Worm (Caenorhabditis elegans): ENCODE results near the gene T08B6.4.

Gene T08B6.4

DNA sequence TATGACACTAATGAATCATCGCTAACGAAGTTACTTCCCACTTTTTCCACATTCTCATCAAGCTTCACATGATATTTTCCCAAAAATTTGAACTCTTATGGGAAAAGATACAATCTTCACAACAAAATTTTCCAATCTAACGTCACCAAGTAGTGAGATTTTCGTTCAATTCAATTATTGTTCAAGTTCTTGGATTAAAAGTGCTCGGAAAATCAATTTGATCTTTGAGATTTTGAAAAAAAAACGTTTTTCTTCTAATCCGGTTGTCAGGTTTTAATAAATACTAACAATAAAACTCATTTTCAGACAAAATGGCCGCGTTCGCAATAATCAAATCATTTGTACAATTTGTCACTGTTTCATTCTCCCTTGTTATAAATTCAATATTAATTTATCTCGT, 28.6 kb downstream of the T08B6.4 start, which contains the start of gene str-153:
Gene str-153 (plus strand): TSS at position 301 of the 400 bp plus-strand sequence.
- TF ChIP-seq ceh-13 (GFP tag; optimal IDR thresholded peaks at IDR 0.05) (no peak), scrt-1 (GFP tag; IDR thresholded peaks at IDR 0.05) (no peak), hmbx-1 (tag; optimal IDR thresholded peaks at IDR 0.05) (no peak), aly-1 (tag; optimal IDR thresholded peaks at IDR 0.05) (no peak)

DNA sequence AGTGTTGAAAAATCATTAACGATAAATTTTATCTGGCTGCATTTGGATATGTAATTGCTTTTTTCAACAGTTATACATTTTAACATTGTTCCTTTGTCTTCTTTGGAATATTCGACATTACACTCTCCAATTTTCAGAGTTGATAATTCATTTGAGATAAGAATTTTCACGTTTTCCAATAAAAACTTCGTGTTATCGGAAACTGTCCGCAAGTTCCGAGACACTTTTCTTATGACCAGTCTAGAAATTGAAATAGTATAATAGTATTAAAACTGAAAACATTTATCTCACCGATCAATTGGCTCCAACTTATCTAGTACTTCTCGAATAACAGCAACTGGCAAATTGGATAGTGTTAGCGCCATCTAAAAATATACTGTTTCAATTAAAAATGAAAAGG, 32.2 kb downstream of the T08B6.4 start, which contains the start of gene fbxa-86:
Gene fbxa-86 (minus strand): TSS at position 367 of the 400 bp plus-strand sequence.
- TF ChIP-seq scrt-1 (GFP tag; IDR thresholded peaks at IDR 0.05): no peak
- TF ChIP-seq pes-1 (GFP tag; IDR thresholded peaks at IDR 0.05): no peak
- TF ChIP-seq tbx-37 (GFP tag; conservative IDR thresholded peaks at IDR 0.05): no peak
- no peak for TF ChIP-seq hmbx-1 (tag; optimal IDR thresholded peaks at IDR 0.05)
- TF ChIP-seq ceh-13 (GFP tag; optimal IDR thresholded peaks at IDR 0.05): no peak
- TF ChIP-seq hnd-1 (tag; optimal IDR thresholded peaks at IDR 0.05): no peak
- no peak for TF ChIP-seq hmg-4 (GFP tag; optimal IDR thresholded peaks at IDR 0.05)
- no peak for TF ChIP-seq ceh-36 (tag; optimal IDR thresholded peaks at IDR 0.05)
- TF ChIP-seq aly-1 (tag; optimal IDR thresholded peaks at IDR 0.05): no peak
- no peak for TF ChIP-seq sea-1 (GFP tag; conservative IDR thresholded peaks at IDR 0.05)
- no peak for TF ChIP-seq tra-4 (tag; optimal IDR thresholded peaks at IDR 0.05)
- no peak for TF ChIP-seq ets-7 (tag; optimal IDR thresholded peaks at IDR 0.05)
- TF ChIP-seq ama-1 (optimal IDR thresholded peaks at IDR 0.05): no peak
- TF ChIP-seq tbx-11 (GFP tag; IDR thresholded peaks at IDR 0.05): no peak

DNA sequence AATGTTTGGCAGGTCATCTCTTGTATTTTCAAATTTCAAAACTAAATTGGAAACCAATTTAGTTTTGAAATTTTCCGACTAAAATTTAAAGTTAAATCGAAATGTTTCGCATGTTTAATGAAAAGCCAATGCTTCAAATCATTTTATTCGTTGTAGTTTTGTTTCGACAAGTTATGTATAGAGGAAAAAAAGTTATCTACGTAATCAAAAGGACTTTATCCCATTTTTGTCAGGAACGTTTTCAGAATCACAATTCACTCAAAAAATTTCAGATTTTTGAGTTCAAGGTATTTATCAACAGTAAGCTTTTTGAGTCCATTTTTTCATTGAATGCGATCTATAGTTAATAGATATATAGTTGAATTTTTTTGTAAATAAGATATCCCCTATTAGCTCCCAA, 33.2 kb downstream of the T08B6.4 start, which contains the start of gene str-168:
Gene str-168 (plus strand): TSS at position 301 of the 400 bp plus-strand sequence.
- TF ChIP-seq tbx-37 (GFP tag; conservative IDR thresholded peaks at IDR 0.05) (no peak), flt-1 (GFP tag; IDR thresholded peaks at IDR 0.05) (no peak)

DNA sequence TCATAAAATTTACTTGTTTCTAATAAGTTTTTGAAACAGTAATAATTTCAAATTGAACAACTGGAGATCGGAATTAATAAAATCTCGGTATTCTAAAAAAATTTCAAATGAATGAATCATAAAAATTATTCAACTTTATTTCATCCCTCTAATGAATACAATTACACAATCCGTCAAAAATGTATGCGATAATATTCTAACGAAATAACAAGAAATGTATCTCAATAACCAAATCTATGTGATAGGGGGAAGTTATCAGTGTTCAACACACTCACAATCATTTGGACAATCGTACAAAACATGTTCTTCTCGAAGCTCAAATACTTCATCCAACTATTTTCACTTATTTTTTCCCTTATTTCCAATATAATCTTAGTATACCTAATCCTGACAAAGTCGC, 36.2 kb downstream of the T08B6.4 start, which contains the start of gene Y9C9A.5:
Gene Y9C9A.5 (plus strand): TSS at position 301 of the 400 bp plus-strand sequence.
- TF ChIP-seq pes-1 (GFP tag; IDR thresholded peaks at IDR 0.05) (no peak), flt-1 (GFP tag; IDR thresholded peaks at IDR 0.05) (no peak), scrt-1 (GFP tag; IDR thresholded peaks at IDR 0.05) (no peak), tbx-37 (GFP tag; conservative IDR thresholded peaks at IDR 0.05) (no peak), ama-1 (optimal IDR thresholded peaks at IDR 0.05) (no peak), ets-7 (tag; optimal IDR thresholded peaks at IDR 0.05) (no peak), aly-1 (tag; optimal IDR thresholded peaks at IDR 0.05) (no peak), hnd-1 (tag; optimal IDR thresholded peaks at IDR 0.05) (no peak), F13C5.2 (tag; optimal IDR thresholded peaks at IDR 0.05) (no peak), hmbx-1 (tag; optimal IDR thresholded peaks at IDR 0.05) (no peak), ceh-36 (tag; optimal IDR thresholded peaks at IDR 0.05) (no peak), tra-4 (tag; optimal IDR thresholded peaks at IDR 0.05) (no peak), sea-1 (GFP tag; conservative IDR thresholded peaks at IDR 0.05) (no peak), ceh-13 (GFP tag; optimal IDR thresholded peaks at IDR 0.05) (no peak), hmg-4 (GFP tag; optimal IDR thresholded peaks at IDR 0.05) (no peak), B0310.2 (tag; optimal IDR thresholded peaks at IDR 0.05) (no peak)

DNA sequence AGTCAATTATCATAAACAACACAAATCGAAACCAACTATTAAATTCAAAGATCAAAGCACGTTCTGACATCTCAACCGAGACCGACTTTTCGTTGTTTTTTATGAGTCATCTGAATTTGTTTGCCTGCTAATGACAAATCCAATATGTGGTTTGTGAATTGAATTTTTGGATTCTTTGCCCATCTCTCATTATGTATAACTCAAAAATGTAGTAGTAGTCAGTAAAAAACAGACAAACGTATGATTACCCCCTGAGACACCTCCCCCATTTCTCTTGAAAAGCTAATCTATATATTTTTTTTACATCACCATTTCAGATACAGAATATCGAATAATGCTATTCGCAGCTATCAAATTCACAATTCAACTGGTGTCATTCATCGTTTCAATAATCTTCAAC, 40.3 kb downstream of the T08B6.4 start, which contains the start of gene str-169:
Gene str-169 (plus strand): TSS at position 301 of the 400 bp plus-strand sequence.
- TF ChIP-seq hnd-1 (tag; optimal IDR thresholded peaks at IDR 0.05): no peak
- TF ChIP-seq sea-1 (GFP tag; conservative IDR thresholded peaks at IDR 0.05): no peak
- no peak for TF ChIP-seq pes-1 (GFP tag; IDR thresholded peaks at IDR 0.05)
- TF ChIP-seq hmbx-1 (tag; optimal IDR thresholded peaks at IDR 0.05): no peak
- no peak for TF ChIP-seq ets-7 (tag; optimal IDR thresholded peaks at IDR 0.05)
- TF ChIP-seq ceh-36 (tag; optimal IDR thresholded peaks at IDR 0.05): no peak
- TF ChIP-seq ama-1 (optimal IDR thresholded peaks at IDR 0.05): no peak
- TF ChIP-seq flt-1 (GFP tag; IDR thresholded peaks at IDR 0.05): no peak
- no peak for TF ChIP-seq hmg-4 (GFP tag; optimal IDR thresholded peaks at IDR 0.05)
- TF ChIP-seq ceh-13 (GFP tag; optimal IDR thresholded peaks at IDR 0.05): no peak
- TF ChIP-seq aly-1 (tag; optimal IDR thresholded peaks at IDR 0.05): no peak
- no peak for TF ChIP-seq tra-4 (tag; optimal IDR thresholded peaks at IDR 0.05)
- no peak for TF ChIP-seq scrt-1 (GFP tag; IDR thresholded peaks at IDR 0.05)
- TF ChIP-seq B0310.2 (tag; optimal IDR thresholded peaks at IDR 0.05): no peak
- TF ChIP-seq tbx-37 (GFP tag; conservative IDR thresholded peaks at IDR 0.05): no peak
- no peak for TF ChIP-seq F13C5.2 (tag; optimal IDR thresholded peaks at IDR 0.05)
- no peak for TF ChIP-seq tbx-11 (GFP tag; IDR thresholded peaks at IDR 0.05)

DNA sequence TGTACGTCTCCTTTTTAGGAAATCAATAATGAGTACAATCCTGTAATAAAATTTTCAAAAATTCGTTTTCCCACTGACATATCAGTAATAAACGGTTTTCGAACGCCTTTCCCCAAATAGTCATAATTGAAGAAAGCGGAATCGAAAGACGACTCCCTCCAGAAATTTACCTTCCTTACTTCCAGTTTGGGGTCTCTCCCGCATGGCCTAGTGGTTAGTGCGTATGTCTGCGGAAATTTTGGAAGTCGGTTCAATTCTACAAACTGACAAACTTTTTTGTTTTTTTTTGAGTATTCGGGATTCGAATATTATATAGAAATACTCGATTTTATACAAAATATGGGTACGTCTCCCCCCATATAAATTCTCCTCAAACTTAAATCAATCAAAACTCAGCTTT, 44.2 kb downstream of the T08B6.4 start:
- peak; percentile 77 for TF ChIP-seq flt-1 (GFP tag; IDR thresholded peaks at IDR 0.05)

DNA sequence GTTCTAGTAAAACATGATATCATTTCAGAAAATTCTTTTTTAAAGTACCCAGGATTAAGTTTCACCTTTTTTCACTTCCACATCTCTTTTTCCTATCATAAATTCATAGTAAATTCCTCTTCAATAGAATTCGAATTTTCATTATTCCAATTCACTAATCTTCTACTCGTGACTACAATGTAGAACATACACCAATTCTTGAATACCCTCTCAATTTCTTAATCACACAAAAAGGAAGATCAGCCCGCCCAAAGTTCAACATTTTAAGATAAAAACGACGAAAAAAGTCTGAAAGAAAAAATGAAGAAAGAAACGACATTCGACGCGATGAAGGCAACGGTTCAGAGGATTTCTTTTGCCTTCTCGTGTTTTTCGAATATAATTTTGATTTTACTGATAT, 48.4 kb downstream of the T08B6.4 start, which contains the start of gene str-163:
Gene str-163 (plus strand): TSS at position 301 of the 400 bp plus-strand sequence.
- TF ChIP-seq scrt-1 (GFP tag; IDR thresholded peaks at IDR 0.05) (no peak), flt-1 (GFP tag; IDR thresholded peaks at IDR 0.05) (no peak), ets-7 (tag; optimal IDR thresholded peaks at IDR 0.05) (no peak), ceh-13 (GFP tag; optimal IDR thresholded peaks at IDR 0.05) (no peak), hmbx-1 (tag; optimal IDR thresholded peaks at IDR 0.05) (no peak)
